Worm (Caenorhabditis elegans): ENCODE data around the gene dnc-2.

ce11 chrIII:5876140-5876675 lies 49.3 kb downstream of the dnc-2 start, which contains the start of gene aldo-2:
- no peak for TF ChIP-seq C38D4.7 (GFP tag; optimal IDR thresholded peaks at IDR 0.05)
- TF ChIP-seq tbx-7 (tag; optimal IDR thresholded peaks at IDR 0.05), result no peak
- no peak for TF ChIP-seq nfya-1 (tag; optimal IDR thresholded peaks at IDR 0.05)
- no peak for TF ChIP-seq elt-2 (tag; optimal IDR thresholded peaks at IDR 0.05)
- no peak for TF ChIP-seq ama-1 (optimal IDR thresholded peaks at IDR 0.05)
- TF ChIP-seq nhr-11 (tag; optimal IDR thresholded peaks at IDR 0.05), result no peak
- TF ChIP-seq pqm-1 (tag; optimal IDR thresholded peaks at IDR 0.05), result no peak
- no peak for TF ChIP-seq unc-3 (GFP tag; conservative IDR thresholded peaks at IDR 0.05)
- no peak for TF ChIP-seq unc-3 (tag; optimal IDR thresholded peaks at IDR 0.05)
